Fruit fly (Drosophila melanogaster) whole organism: ENCODE measurements around the gene CG9782.

Experiments
- CG8478 ChIP-seq: fragments of >200 bp; optimal IDR thresholded peaks from 2 replicates; lab custom pipeline; 2018; ENCODE audit warnings: inconsistent platforms
- Dll ChIP-seq: fragments of >200 bp; optimal IDR thresholded peaks from 2 replicates; lab custom pipeline; 2017
- EcR ChIP-seq, 2 experiments: fragments of >200 bp; optimal IDR thresholded peaks; 2 replicates each; lab custom pipeline; 2017; ENCODE audit warnings: missing biosample characterization in 2 of 2, missing genetic modification characterization in 2 of 2, missing genetic modification reagents in 2 of 2
- pan ChIP-seq: fragments of >200 bp; optimal IDR thresholded peaks from 2 replicates; lab custom pipeline; 2017
- psq ChIP-seq: fragments of >200 bp; optimal IDR thresholded peaks from 2 replicates; lab custom pipeline; 2017
- usp ChIP-seq: fragments of >200 bp; optimal IDR thresholded peaks from 2 replicates; lab custom pipeline; 2017; ENCODE audit warnings: missing biosample characterization, missing genetic modification characterization, mixed read lengths

Gene CG9782

dm6 chrX:16650078-16651063 lies 29.0 kb upstream of the CG9782 start:
- TF ChIP-seq CG8478 (no peak), usp (no peak), Dll (lab: Kevin White, UChicago) (no peak), psq (lab: Kevin White, UChicago) (no peak), EcR (GFP tag; optimal IDR thresholded peaks at IDR 0.05; lab: Kevin White, UChicago) (no peak), pan (no peak)

DNA sequence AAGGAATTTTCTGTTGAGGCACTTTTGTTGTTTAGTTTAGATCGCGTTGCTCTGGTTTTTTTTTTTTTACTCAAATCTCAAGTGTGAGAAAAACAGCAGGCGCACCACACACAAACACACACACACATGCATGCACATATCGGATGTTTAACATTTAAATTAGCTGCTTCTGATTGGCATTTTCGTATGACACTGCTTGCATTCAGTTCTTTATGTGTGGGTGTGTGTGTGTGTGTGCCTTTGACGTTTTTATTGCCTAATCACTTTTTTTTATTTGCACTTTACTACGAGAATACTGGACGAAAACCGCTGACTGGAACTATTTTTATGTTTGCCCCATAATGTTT lies 27.0 kb upstream of the CG9782 start:
- no peak for TF ChIP-seq Dll (lab: Kevin White, UChicago)
- TF ChIP-seq CG8478, result no peak
- TF ChIP-seq usp, result no peak
- no peak for TF ChIP-seq EcR (GFP tag; optimal IDR thresholded peaks at IDR 0.05; lab: Kevin White, UChicago)
- no peak for TF ChIP-seq pan
- no peak for TF ChIP-seq psq (lab: Kevin White, UChicago)

DNA sequence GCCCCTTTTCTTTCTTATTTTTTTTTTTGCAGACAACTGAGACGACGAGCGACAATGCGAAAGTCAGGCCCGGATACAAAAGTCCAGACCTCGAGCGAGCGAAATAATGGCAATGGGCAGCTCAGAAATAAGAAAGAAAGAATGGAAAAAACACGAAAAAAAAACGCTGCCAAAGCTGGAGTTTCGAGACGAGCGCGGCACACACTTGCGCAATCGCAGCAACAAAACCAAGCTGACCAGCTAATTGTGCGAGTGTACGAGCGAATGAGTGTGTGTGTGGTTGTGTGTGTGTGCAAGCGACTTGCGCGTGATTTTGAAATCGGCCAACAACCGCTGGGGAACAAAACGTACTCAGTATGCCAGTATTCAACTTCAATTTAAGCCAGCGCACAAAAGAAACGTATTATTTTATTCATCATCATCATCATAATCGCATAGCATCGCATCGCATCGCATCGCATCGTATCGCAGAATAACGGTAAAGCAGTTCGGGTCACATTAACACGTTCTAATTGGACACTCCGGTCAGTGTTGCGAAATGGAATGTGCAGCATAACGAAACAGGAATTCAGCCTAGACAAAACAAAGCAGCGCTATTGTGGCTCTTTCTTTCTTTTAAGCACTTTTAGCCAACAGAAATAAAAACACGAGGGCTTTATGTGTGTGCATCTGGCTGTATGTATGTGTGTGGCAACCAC lies 26.5 kb upstream of the CG9782 start:
- TF ChIP-seq pan (no peak), CG8478 (no peak), EcR (GFP tag; optimal IDR thresholded peaks at IDR 0.05; lab: Kevin White, UChicago) (no peak), psq (lab: Kevin White, UChicago) (no peak), Dll (lab: Kevin White, UChicago) (no peak), usp (no peak)

- TF ChIP-seq psq (lab: Kevin White, UChicago), result no peak
- TF ChIP-seq Dll (lab: Kevin White, UChicago), result no peak
- no peak for TF ChIP-seq CG8478
- TF ChIP-seq EcR (GFP tag; optimal IDR thresholded peaks at IDR 0.05; lab: Kevin White, UChicago), result no peak
- no peak for TF ChIP-seq pan
- no peak for TF ChIP-seq usp
Measured at dm6 chrX:16647092-16647632, 25.8 kb upstream of the CG9782 start.

DNA sequence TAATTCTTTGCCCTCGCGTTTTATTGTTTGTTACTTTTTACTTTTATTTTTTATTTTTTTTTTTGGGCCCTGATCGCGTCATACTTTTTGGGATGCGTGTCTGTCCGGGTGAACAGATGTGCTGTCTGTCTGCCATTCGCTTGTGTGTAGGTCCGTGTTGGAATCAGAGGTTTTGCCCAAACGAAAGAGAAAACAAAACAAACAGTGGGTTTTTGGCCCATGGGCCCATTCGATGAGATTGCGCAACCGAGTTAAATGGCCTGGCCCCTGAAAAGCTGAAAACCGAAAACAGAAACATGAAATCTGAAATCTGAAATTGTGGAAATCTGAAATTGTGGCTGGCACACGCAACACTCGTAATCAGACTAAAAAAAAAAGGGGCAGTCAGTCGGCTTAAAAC lies 24.1 kb upstream of the CG9782 start:
- TF ChIP-seq EcR (GFP tag; optimal IDR thresholded peaks at IDR 0.05; lab: Kevin White, UChicago), result no peak
- TF ChIP-seq Dll (lab: Kevin White, UChicago), result no peak
- TF ChIP-seq usp, result no peak
- TF ChIP-seq CG8478, result no peak
- TF ChIP-seq psq (lab: Kevin White, UChicago), result no peak
- no peak for TF ChIP-seq pan

- TF ChIP-seq Dll (lab: Kevin White, UChicago) (no peak), pan (no peak), CG8478 (no peak), psq (lab: Kevin White, UChicago) (no peak), usp (no peak), EcR (GFP tag; optimal IDR thresholded peaks at IDR 0.05; lab: Kevin White, UChicago) (no peak)
Measured at dm6 chrX:16644535-16645131, 23.2 kb upstream of the CG9782 start.

DNA sequence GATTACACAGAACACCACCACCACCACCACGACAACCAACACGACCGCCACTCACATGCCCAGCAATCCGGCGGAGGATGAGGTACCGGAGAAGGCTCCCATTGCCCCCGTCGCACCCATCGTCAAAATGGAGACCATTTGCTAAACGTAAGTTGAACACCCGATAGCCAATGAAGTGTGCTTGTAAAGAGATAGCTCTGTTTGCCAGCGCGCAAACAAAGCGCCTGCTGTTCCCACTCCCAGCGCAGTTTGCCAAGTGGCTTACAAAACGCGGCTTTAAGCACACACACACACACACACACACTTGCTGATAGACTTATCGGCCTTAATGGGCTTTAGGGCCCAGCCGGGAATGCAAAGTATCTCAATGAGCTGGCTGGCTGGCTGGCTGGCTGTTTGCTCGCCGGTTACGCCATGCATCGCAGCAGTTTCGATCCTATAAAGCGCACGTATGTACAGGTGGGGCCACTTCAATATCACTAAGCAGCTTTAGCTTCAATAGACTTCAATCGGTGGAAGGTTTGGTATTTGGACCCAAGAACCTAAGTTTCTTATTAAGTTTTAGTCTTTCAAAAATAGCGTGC lies 22.1 kb upstream of the CG9782 start:
- TF ChIP-seq pan, result no peak
- TF ChIP-seq EcR (GFP tag; optimal IDR thresholded peaks at IDR 0.05; lab: Kevin White, UChicago), result no peak
- no peak for TF ChIP-seq CG8478
- TF ChIP-seq psq (lab: Kevin White, UChicago), result no peak
- no peak for TF ChIP-seq Dll (lab: Kevin White, UChicago)
- no peak for TF ChIP-seq usp

dm6 chrX:16641101-16641420 lies 19.7 kb upstream of the CG9782 start:
- TF ChIP-seq EcR (GFP tag; optimal IDR thresholded peaks at IDR 0.05; lab: Kevin White, UChicago) (no peak), usp (no peak), Dll (lab: Kevin White, UChicago) (no peak), pan (no peak), CG8478 (no peak)

dm6 chrX:16640260-16641100 lies 19.1 kb upstream of the CG9782 start, which contains the start of the genes SNRPG and mthl1:
Gene SNRPG (minus strand): TSS chrX:16640419.
Gene mthl1 (plus strand): TSS chrX:16640968.
- TF ChIP-seq psq (lab: Kevin White, UChicago) (no peak), pan (no peak), usp (no peak), CG8478 (no peak)

- TF ChIP-seq usp (no peak), pan (no peak), EcR (GFP tag; optimal IDR thresholded peaks at IDR 0.05; lab: Kevin White, UChicago) (no peak), Dll (lab: Kevin White, UChicago) (no peak), CG8478 (no peak), psq (lab: Kevin White, UChicago) (no peak)
Measured at dm6 chrX:16637594-16638485, 16.5 kb upstream of the CG9782 start, which contains the start of gene RpS19a. Gene RpS19a (plus strand): TSS chrX:16637894.
